Fruit fly (Drosophila melanogaster) whole organism, wandering third instar larva: ENCODE measurements around the gene noc.

Experiments used
- Abd-B ChIP-seq: fragments of >200 bp; optimal IDR thresholded peaks from 2 replicates; lab custom pipeline; 2017; ENCODE audit warnings: missing biosample characterization, missing genetic modification characterization
- CG32264 ChIP-seq: fragments of 200-800 bp; sonication (Bioruptor generic); optimal IDR thresholded peaks from 2 replicates; lab custom pipeline; 2016; ENCODE audit warnings: missing biosample characterization, missing genetic modification characterization
- CG9705 ChIP-seq: fragments of 200-800 bp; sonication (Bioruptor generic); optimal IDR thresholded peaks from 2 replicates; lab custom pipeline; 2018; ENCODE audit warnings: missing biosample characterization, mild to moderate bottlenecking, missing genetic modification characterization
- CrebA ChIP-seq: fragments of 200-800 bp; sonication (Bioruptor generic); optimal IDR thresholded peaks from 2 replicates; lab custom pipeline; 2016; ENCODE audit warnings: missing biosample characterization, mild to moderate bottlenecking, missing genetic modification characterization, borderline replicate concordance
- Dfd ChIP-seq: fragments of >200 bp; optimal IDR thresholded peaks from 2 replicates; lab custom pipeline; 2017; ENCODE audit warnings: missing biosample characterization, missing genetic modification characterization
- Dif ChIP-seq: fragments of 200-275, 200-300 bp; sonication (Bioruptor generic); optimal IDR thresholded peaks from 2 replicates; lab custom pipeline; 2018; ENCODE audit warnings: missing biosample characterization, missing genetic modification characterization; ENCODE audit not compliant: partially characterized antibody
- GATAd ChIP-seq: sonication (Bioruptor generic); optimal IDR thresholded peaks from 2 replicates; lab custom pipeline; 2016; ENCODE audit warnings: missing biosample characterization, missing genetic modification characterization
- HLH106 ChIP-seq: fragments of 200-800 bp; optimal IDR thresholded peaks from 3 replicates; lab custom pipeline; 2019; ENCODE audit warnings: missing biosample characterization, mild to moderate bottlenecking, missing genetic modification characterization, moderate library complexity
- Hnf4 ChIP-seq: fragments of 200-800 bp; sonication (Bioruptor generic); optimal IDR thresholded peaks from 2 replicates; lab custom pipeline; 2016; ENCODE audit warnings: missing biosample characterization, mild to moderate bottlenecking, missing genetic modification characterization
- Hr78 ChIP-seq: fragments of >200 bp; optimal IDR thresholded peaks from 2 replicates; lab custom pipeline; 2017; ENCODE audit warnings: missing biosample characterization, missing genetic modification characterization
- Hr83 ChIP-seq: fragments of 200-300 bp; sonication (Bioruptor generic); optimal IDR thresholded peaks from 2 replicates; lab custom pipeline; 2016; ENCODE audit warnings: missing biosample characterization, mild to moderate bottlenecking, missing genetic modification characterization, moderate library complexity; ENCODE audit not compliant: poor library complexity, severe bottlenecking
- Jra ChIP-seq: sonication (Bioruptor generic); optimal IDR thresholded peaks from 2 replicates; lab custom pipeline; 2016; ENCODE audit warnings: missing biosample characterization, missing genetic modification characterization
- Myc ChIP-seq: fragments of >200 bp; optimal IDR thresholded peaks from 2 replicates; lab custom pipeline; 2017
- N ChIP-seq: fragments of >200 bp; optimal IDR thresholded peaks from 2 replicates; lab custom pipeline; 2018; ENCODE audit warnings: missing biosample characterization, missing external identifiers, missing genetic modification characterization
- OdsH ChIP-seq: fragments of 200-800 bp; sonication (Bioruptor generic); optimal IDR thresholded peaks from 2 replicates; lab custom pipeline; 2016; ENCODE audit warnings: missing biosample characterization, mild to moderate bottlenecking, missing genetic modification characterization
- Rel ChIP-seq, 2 experiments: fragments of 200-800 bp; sonication (Bioruptor generic) in 1 of 2; optimal IDR thresholded peaks; 2 replicates in 1 of 2; 3 replicates in 1 of 2; lab custom pipeline; 2016 to 2019; ENCODE audit warnings: mild to moderate bottlenecking in 2 of 2, missing biosample characterization in 2 of 2, missing genetic modification characterization in 2 of 2, moderate library complexity in 1 of 2
- Sp1 ChIP-seq: fragments of 200-800 bp; sonication (Bioruptor generic); optimal IDR thresholded peaks from 3 replicates; lab custom pipeline; 2019; ENCODE audit warnings: missing biosample characterization, mild to moderate bottlenecking, missing genetic modification characterization, moderate library complexity
- Vsx2 ChIP-seq: fragments of 200-300, 225-300 bp; sonication (Bioruptor generic); optimal IDR thresholded peaks from 2 replicates; lab custom pipeline; 2018; ENCODE audit warnings: missing biosample characterization, missing genetic modification characterization; ENCODE audit not compliant: partially characterized antibody
- br ChIP-seq: fragments of 200-800 bp; sonication (Bioruptor generic); optimal IDR thresholded peaks from 2 replicates; lab custom pipeline; 2016; ENCODE audit warnings: missing biosample characterization, missing genetic modification characterization
- brk ChIP-seq: fragments of 200-800 bp; sonication (Bioruptor generic); optimal IDR thresholded peaks from 2 replicates; lab custom pipeline; 2016; ENCODE audit warnings: missing biosample characterization, mild to moderate bottlenecking, missing genetic modification characterization
- dl ChIP-seq, 2 experiments: fragments of 175-275, 200-275 bp in 1 of 2; fragments of 200-275 bp in 1 of 2; sonication (Bioruptor generic); optimal IDR thresholded peaks; lab custom pipeline; 2018; ENCODE audit warnings: mild to moderate bottlenecking in 2 of 2, missing biosample characterization in 2 of 2, missing genetic modification characterization in 2 of 2, moderate library complexity in 2 of 2; ENCODE audit not compliant: partially characterized antibody in 2 of 2, insufficient read depth in 1 of 2
- dmrt93B ChIP-seq: fragments of 200-800 bp; sonication (Bioruptor generic); optimal IDR thresholded peaks from 2 replicates; lab custom pipeline; 2018; ENCODE audit warnings: missing biosample characterization, mild to moderate bottlenecking, missing genetic modification characterization
- dsf ChIP-seq: sonication (Bioruptor generic); optimal IDR thresholded peaks from 2 replicates; lab custom pipeline; 2016; ENCODE audit warnings: missing biosample characterization, missing genetic modification characterization, borderline replicate concordance
- ey ChIP-seq: fragments of 200-800 bp; sonication (Bioruptor generic); optimal IDR thresholded peaks from 2 replicates; lab custom pipeline; 2016; ENCODE audit warnings: missing biosample characterization, missing genetic modification characterization
- foxo ChIP-seq, 2 experiments: fragments of 200-800 bp; sonication (Bioruptor generic); optimal IDR thresholded peaks; 2 replicates in 1 of 2; 3 replicates in 1 of 2; lab custom pipeline; 2016 to 2017; ENCODE audit warnings: missing biosample characterization in 2 of 2, missing genetic modification characterization in 2 of 2
- fru ChIP-seq: fragments of 200-800 bp; sonication (Bioruptor generic); optimal IDR thresholded peaks from 3 replicates; lab custom pipeline; 2016; ENCODE audit warnings: missing biosample characterization, mild to moderate bottlenecking, missing genetic modification characterization
- h ChIP-seq: fragments of 200-800 bp; sonication (Bioruptor generic); optimal IDR thresholded peaks from 3 replicates; lab custom pipeline; 2016; ENCODE audit warnings: missing biosample characterization, mild to moderate bottlenecking, missing genetic modification characterization
- jim ChIP-seq: fragments of 175-275, 200-325 bp; sonication (Bioruptor generic); optimal IDR thresholded peaks from 2 replicates; lab custom pipeline; 2016; ENCODE audit warnings: missing biosample characterization, mild to moderate bottlenecking, missing genetic modification characterization
- lola ChIP-seq: fragments of >200 bp; optimal IDR thresholded peaks from 2 replicates; lab custom pipeline; 2017; ENCODE audit warnings: missing biosample characterization, missing genetic modification characterization
- pan ChIP-seq: fragments of >200 bp; optimal IDR thresholded peaks from 2 replicates; lab custom pipeline; 2017
- psq ChIP-seq: fragments of 200-800 bp; sonication (Bioruptor generic); optimal IDR thresholded peaks from 3 replicates; lab custom pipeline; 2017; ENCODE audit warnings: missing biosample characterization, mild to moderate bottlenecking, missing genetic modification characterization, moderate library complexity
- rgr ChIP-seq: fragments of 200-800 bp; sonication (Bioruptor generic); optimal IDR thresholded peaks from 3 replicates; lab custom pipeline; 2016; ENCODE audit warnings: missing biosample characterization, mild to moderate bottlenecking, missing genetic modification characterization
- sv ChIP-seq: fragments of 200-800 bp; sonication (Bioruptor generic); optimal IDR thresholded peaks from 3 replicates; lab custom pipeline; 2016; ENCODE audit warnings: missing biosample characterization, missing genetic modification characterization
- tai ChIP-seq: sonication (Bioruptor generic); optimal IDR thresholded peaks from 2 replicates; lab custom pipeline; 2016; ENCODE audit warnings: missing biosample characterization, missing genetic modification characterization
- usp ChIP-seq: fragments of >200 bp; optimal IDR thresholded peaks from 2 replicates; lab custom pipeline; 2017; ENCODE audit warnings: missing biosample characterization, missing genetic modification characterization
- woc ChIP-seq: sonication (Bioruptor generic); optimal IDR thresholded peaks from 2 replicates; lab custom pipeline; 2016; ENCODE audit warnings: missing biosample characterization, mild to moderate bottlenecking, missing genetic modification characterization

The noc gene

DNA sequence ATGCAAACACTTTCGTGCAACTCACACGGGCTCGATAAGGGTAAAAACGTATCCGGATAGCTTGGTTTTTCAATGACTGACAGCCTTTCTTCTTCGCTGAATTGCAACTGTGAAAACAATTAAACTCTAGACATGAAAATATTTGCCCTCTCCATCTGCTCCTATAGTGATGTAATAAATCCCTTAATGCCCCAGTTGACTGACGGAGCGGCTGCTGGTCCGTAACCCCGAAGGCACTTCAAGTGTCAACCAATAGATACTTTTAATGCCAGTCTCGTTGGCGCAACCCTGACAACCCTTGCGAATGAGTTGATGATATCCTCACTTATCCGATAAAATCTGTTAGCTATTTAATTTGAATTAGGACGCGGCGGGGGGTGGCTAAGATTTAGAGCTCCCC, 26.3 kb upstream of the noc start:
- TF ChIP-seq psq (GFP tag; lab: Kevin White, UChicago): no peak
- TF ChIP-seq sv: no peak
- TF ChIP-seq usp (GFP tag; lab: Kevin White, UChicago): no peak
- no peak for TF ChIP-seq CrebA
- TF ChIP-seq lola (GFP tag; lab: Kevin White, UChicago): no peak

- TF ChIP-seq Hr78 (no peak), Hr83 (no peak), OdsH (GFP tag; lab: Kevin White, UChicago) (peak; percentile 29), Abd-B (no peak), brk (GFP tag; lab: Kevin White, UChicago) (no peak), Hnf4 (GFP tag; lab: Kevin White, UChicago) (no peak), Dif (GFP tag; lab: Kevin White, UChicago) (no peak), Vsx2 (GFP tag; lab: Kevin White, UChicago) (no peak), sv (no peak), lola (GFP tag; lab: Kevin White, UChicago) (no peak), Dfd (no peak), CG32264 (GFP tag; lab: Kevin White, UChicago) (no peak), pan (no peak), Rel (GFP tag; optimal IDR thresholded peaks at IDR 0.05; lab: Kevin White, UChicago) (no peak), Rel (tag; optimal IDR thresholded peaks at IDR 0.05; lab: Kevin White, UChicago) (no peak), usp (GFP tag; lab: Kevin White, UChicago) (no peak), jim (GFP tag; lab: Kevin White, UChicago) (no peak), Jra (GFP tag; lab: Kevin White, UChicago) (no peak), GATAd (GFP tag; lab: Kevin White, UChicago) (no peak), woc (GFP tag; lab: Kevin White, UChicago) (no peak), CrebA (no peak), br (GFP tag; lab: Kevin White, UChicago) (no peak), psq (GFP tag; lab: Kevin White, UChicago) (no peak), foxo (GFP tag; optimal IDR thresholded peaks at IDR 0.05; lab: Kevin White, UChicago) (peak in 1 of 2 experiments; percentile 23), HLH106 (tag; lab: Kevin White, UChicago) (no peak), h (GFP tag; lab: Kevin White, UChicago) (no peak), dsf (GFP tag; lab: Kevin White, UChicago) (no peak), CG9705 (GFP tag; lab: Kevin White, UChicago) (no peak), N (GFP tag; lab: Kevin White, UChicago) (no peak), tai (GFP tag; lab: Kevin White, UChicago) (peak; percentile 10), fru (GFP tag; lab: Kevin White, UChicago) (no peak), Sp1 (GFP tag; lab: Kevin White, UChicago) (no peak), Myc (lab: Kevin White, UChicago) (no peak), rgr (GFP tag; lab: Kevin White, UChicago) (peak; percentile 29), ey (GFP tag; lab: Kevin White, UChicago) (no peak), dmrt93B (GFP tag; lab: Kevin White, UChicago) (no peak), dl (GFP tag; optimal IDR thresholded peaks at IDR 0.05; lab: Kevin White, UChicago; ENCODE audit: insufficient read depth in 1 of 2, partially characterized antibody in 2 of 2) (no peak)
Measured at dm6 chr2L:14464974-14465373, 25.7 kb upstream of the noc start.

DNA sequence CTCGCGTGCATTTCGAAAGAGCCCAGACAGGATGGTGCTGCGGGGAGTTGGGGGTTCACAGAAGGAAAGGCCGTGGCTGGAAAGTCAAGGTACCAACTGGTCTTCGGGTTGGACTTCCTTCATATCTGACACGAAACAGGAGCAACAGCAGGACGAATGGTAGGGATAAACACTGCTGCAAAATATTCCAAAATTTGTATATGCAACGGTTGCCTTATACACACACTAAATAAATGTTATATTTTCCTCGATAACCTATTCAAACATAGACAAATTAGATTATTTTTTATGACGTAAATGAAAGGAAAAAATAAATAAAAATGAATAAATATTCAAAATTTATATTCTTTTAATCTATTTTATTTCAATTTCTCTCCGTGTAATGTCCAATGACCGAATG, 20.9 kb upstream of the noc start:
- no peak for TF ChIP-seq rgr (GFP tag; lab: Kevin White, UChicago)
- TF ChIP-seq psq (GFP tag; lab: Kevin White, UChicago): peak; percentile 18

DNA sequence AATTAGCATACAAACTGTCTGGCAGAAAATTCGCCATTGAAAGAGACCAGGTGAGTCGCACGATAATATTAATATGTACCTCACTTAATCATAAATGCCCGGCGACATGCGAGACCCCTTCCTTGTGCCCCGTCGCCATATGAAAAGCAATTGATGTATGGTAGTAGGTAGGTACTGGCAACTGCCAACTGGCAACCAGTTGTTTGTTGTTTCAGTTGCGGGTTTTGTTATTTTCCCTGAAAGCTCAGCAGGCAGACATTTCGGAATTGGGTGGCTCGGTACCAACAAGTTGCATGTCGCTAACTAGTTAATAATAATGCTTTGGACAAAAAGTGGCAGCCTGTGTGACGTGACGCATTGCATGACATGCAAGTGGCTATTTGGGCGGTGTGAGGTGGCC, 16.3 kb upstream of the noc start:
- TF ChIP-seq GATAd (GFP tag; lab: Kevin White, UChicago) (no peak), Myc (lab: Kevin White, UChicago) (no peak), dmrt93B (GFP tag; lab: Kevin White, UChicago) (no peak), HLH106 (tag; lab: Kevin White, UChicago) (no peak), tai (GFP tag; lab: Kevin White, UChicago) (no peak), br (GFP tag; lab: Kevin White, UChicago) (no peak), sv (no peak), Hr83 (no peak), usp (GFP tag; lab: Kevin White, UChicago) (no peak), Sp1 (GFP tag; lab: Kevin White, UChicago) (no peak)
- TF ChIP-seq, all 38 proteins: peak for 0
